Worm (Caenorhabditis elegans) whole organism, L4 larva: ENCODE data around the gene Y55F3BR.1.
A peak's percentile ranks its signal among the peaks of the same experiment; 100 is the strongest.

Experiments
- T20F7.1 ChIP-seq: fragments of 200-800 bp; sonication (Bioruptor generic); optimal IDR thresholded peaks from 2 replicates; lab custom pipeline; 2018; ENCODE audit warnings: mild to moderate bottlenecking, missing genetic modification characterization, missing compliant biosample characterization
- T26A8.4 ChIP-seq: fragments of 200-800 bp; sonication (Bioruptor generic); IDR thresholded peaks from 2 replicates; pipeline ENCODE4 v1.3.6; 2022; ENCODE audit warnings: missing genetic modification characterization, missing compliant biosample characterization
- Y48G9A.11 ChIP-seq: fragments of 200-800 bp; sonication (Bioruptor generic); IDR thresholded peaks from 2 replicates; pipeline ENCODE4 v1.3.6; 2022; ENCODE audit warnings: missing genetic modification reagents, missing genetic modification characterization, missing compliant biosample characterization
- Y5F2A.4 ChIP-seq: fragments of 200-800 bp; sonication (Bioruptor generic); optimal IDR thresholded peaks from 2 replicates; lab custom pipeline; 2018; ENCODE audit warnings: mild to moderate bottlenecking, missing genetic modification characterization, missing compliant biosample characterization
- aha-1 ChIP-seq: fragments of 150-350 bp; peaks from one replicate; lab custom pipeline; 2014; ENCODE audit warnings: missing biosample characterization, missing genetic modification characterization
- ama-1 ChIP-seq: fragments of 150-350 bp; optimal IDR thresholded peaks from 2 replicates; lab custom pipeline; 2014; ENCODE audit warnings: inconsistent platforms, mixed read lengths
- arid-1 ChIP-seq: fragments of 200-800 bp; sonication (Bioruptor generic); conservative IDR thresholded peaks from 2 replicates; pipeline ENCODE4 v1.3.6; 2022; ENCODE audit warnings: missing genetic modification reagents, missing genetic modification characterization, missing compliant biosample characterization
- attf-4 ChIP-seq: sonication (generic microtip); optimal IDR thresholded peaks from 3 replicates; lab custom pipeline; 2017; ENCODE audit warnings: missing biosample characterization, missing genetic modification characterization
- ceh-20 ChIP-seq: fragments of 200-800 bp; sonication (Bioruptor generic); IDR thresholded peaks from 2 replicates; pipeline ENCODE4 v1.3.6; 2022; ENCODE audit warnings: missing genetic modification reagents, missing genetic modification characterization, missing compliant biosample characterization
- ceh-44 ChIP-seq: fragments of 200-800 bp; sonication (Bioruptor generic); IDR thresholded peaks from 2 replicates; pipeline ENCODE4 v1.3.6; 2022; ENCODE audit warnings: missing genetic modification reagents, missing genetic modification characterization, missing compliant biosample characterization
- ceh-62 ChIP-seq: sonication (generic microtip); optimal IDR thresholded peaks from 2 replicates; lab custom pipeline; 2017; ENCODE audit warnings: missing biosample characterization, missing genetic modification characterization
- ces-1 ChIP-seq: fragments of 150-350 bp; sonication (generic microtip); optimal IDR thresholded peaks from 4 replicates; lab custom pipeline; 2014; ENCODE audit warnings: missing biosample characterization, missing genetic modification reagents, missing genetic modification characterization
- cey-2 ChIP-seq: sonication (generic microtip); optimal IDR thresholded peaks from 3 replicates; lab custom pipeline; 2017; ENCODE audit warnings: missing genetic modification characterization, mild to moderate bottlenecking, missing compliant biosample characterization, antibody characterized with exemption, borderline replicate concordance; ENCODE audit not compliant: insufficient read depth
- daf-12 ChIP-seq: fragments of 150-350 bp; optimal IDR thresholded peaks from 2 replicates; lab custom pipeline; 2014; ENCODE audit warnings: missing biosample characterization, missing genetic modification reagents, missing genetic modification characterization
- daf-16 ChIP-seq, 3 experiments: sonication (generic microtip); optimal IDR thresholded peaks; 2 replicates each; lab custom pipeline; 2016 to 2017; ENCODE audit warnings: missing genetic modification characterization in 3 of 3, missing genetic modification reagents in 3 of 3, mild to moderate bottlenecking in 2 of 3, missing compliant biosample characterization in 2 of 3, missing biosample characterization in 1 of 3, moderate library complexity in 1 of 3
- dmd-8 ChIP-seq: fragments of 200-800 bp; sonication (Bioruptor generic); IDR thresholded peaks from 2 replicates; pipeline ENCODE4 v1.3.6; 2022; ENCODE audit warnings: missing genetic modification characterization, missing compliant biosample characterization
- dpl-1 ChIP-seq: fragments of 150-350 bp; optimal IDR thresholded peaks from 2 replicates; lab custom pipeline; 2014; ENCODE audit warnings: missing biosample characterization, missing genetic modification reagents, missing genetic modification characterization
- egl-27 ChIP-seq: sonication (generic microtip); optimal IDR thresholded peaks from 3 replicates; lab custom pipeline; 2017; ENCODE audit warnings: missing biosample characterization, missing genetic modification reagents, missing genetic modification characterization
- egl-43 ChIP-seq: fragments of 200-800 bp; sonication (Bioruptor generic); IDR thresholded peaks from 2 replicates; pipeline ENCODE4 v1.3.6; 2022; ENCODE audit warnings: missing genetic modification reagents, missing genetic modification characterization, missing compliant biosample characterization
- hif-1 ChIP-seq, 2 experiments: sonication (generic microtip); optimal IDR thresholded peaks; 2 replicates each; lab custom pipeline; 2016 to 2017; ENCODE audit warnings: missing compliant biosample characterization in 2 of 2, missing genetic modification characterization in 2 of 2, missing genetic modification reagents in 2 of 2, missing genotype in 2 of 2, mild to moderate bottlenecking in 1 of 2
- hlh-30 ChIP-seq: sonication (generic microtip); optimal IDR thresholded peaks from 2 replicates; lab custom pipeline; 2017; ENCODE audit warnings: antibody characterized with exemption, mild to moderate bottlenecking, missing genetic modification characterization, missing compliant biosample characterization; ENCODE audit not compliant: insufficient read depth
- hmg-1.1 ChIP-seq: fragments of 200-800 bp; sonication (Bioruptor generic); IDR thresholded peaks from 2 replicates; pipeline ENCODE4 v1.3.6; 2022; ENCODE audit warnings: missing genetic modification reagents, missing genetic modification characterization, missing compliant biosample characterization
- jun-1 ChIP-seq: fragments of 150-350 bp; optimal IDR thresholded peaks from 2 replicates; lab custom pipeline; 2014; ENCODE audit warnings: missing biosample characterization, missing genetic modification reagents, missing genetic modification characterization
- lin-13 ChIP-seq: fragments of 150-350 bp; optimal IDR thresholded peaks from 2 replicates; lab custom pipeline; 2014; ENCODE audit warnings: missing biosample characterization, missing genetic modification reagents, missing genetic modification characterization
- lin-38 ChIP-seq: fragments of 200-800 bp; sonication (Bioruptor generic); IDR thresholded peaks from 2 replicates; pipeline ENCODE4 v1.3.6; 2022; ENCODE audit warnings: missing genetic modification reagents, missing genetic modification characterization, missing compliant biosample characterization
- lir-3 ChIP-seq: sonication (generic microtip); optimal IDR thresholded peaks from 2 replicates; lab custom pipeline; 2016; ENCODE audit warnings: mild to moderate bottlenecking, missing genetic modification characterization, missing compliant biosample characterization
- lsy-2 ChIP-seq, 2 experiments: fragments of 150-350 bp in 1 of 2; sonication (generic microtip) in 1 of 2; optimal IDR thresholded peaks; 2 replicates each; lab custom pipeline; 2014 to 2017; ENCODE audit warnings: missing biosample characterization in 2 of 2, missing genetic modification characterization in 2 of 2
- madf-5 ChIP-seq, 2 experiments: fragments of 200-800 bp; sonication (Bioruptor generic); IDR thresholded peaks; 2 replicates each; pipeline ENCODE4 v1.3.6; 2022; ENCODE audit warnings: missing compliant biosample characterization in 2 of 2, missing genetic modification characterization in 2 of 2
- mdl-1 ChIP-seq, 2 experiments: fragments of 150-350 bp in 1 of 2; sonication (generic microtip) in 1 of 2; optimal IDR thresholded peaks; 2 replicates each; lab custom pipeline; 2014 to 2017; ENCODE audit warnings: missing biosample characterization in 2 of 2, missing genetic modification characterization in 2 of 2
- nhr-11 ChIP-seq: fragments of 150-350 bp; optimal IDR thresholded peaks from 2 replicates; lab custom pipeline; 2014; ENCODE audit warnings: missing biosample characterization, missing genetic modification characterization
- nhr-25 ChIP-seq: sonication (generic microtip); optimal IDR thresholded peaks from 2 replicates; lab custom pipeline; 2017; ENCODE audit warnings: missing genetic modification characterization, mild to moderate bottlenecking, missing compliant biosample characterization, antibody characterized with exemption, moderate library complexity, borderline replicate concordance; ENCODE audit not compliant: insufficient read depth
- nhr-41 ChIP-seq: fragments of 200-800 bp; sonication (Bioruptor generic); IDR thresholded peaks from 2 replicates; pipeline ENCODE4 v1.3.6; 2022; ENCODE audit warnings: missing genetic modification reagents, missing genetic modification characterization, missing compliant biosample characterization
- nhr-6 ChIP-seq: fragments of 150-350 bp; optimal IDR thresholded peaks from 2 replicates; lab custom pipeline; 2014; ENCODE audit warnings: missing biosample characterization, missing genetic modification characterization
- nhr-76 ChIP-seq: fragments of 150-350 bp; optimal IDR thresholded peaks from 2 replicates; lab custom pipeline; 2014; ENCODE audit warnings: missing biosample characterization, missing genetic modification characterization
- php-3 ChIP-seq: fragments of 200-800 bp; sonication (Bioruptor generic); IDR thresholded peaks from 2 replicates; pipeline ENCODE4 v1.3.6; 2022; ENCODE audit warnings: missing genetic modification reagents, missing genetic modification characterization, missing compliant biosample characterization
- skn-1 ChIP-seq: fragments of 150-350 bp; optimal IDR thresholded peaks from 2 replicates; lab custom pipeline; 2014; ENCODE audit warnings: missing biosample characterization, missing genetic modification characterization
- snpc-1.2 ChIP-seq: fragments of 200-800 bp; sonication (Bioruptor generic); IDR thresholded peaks from 2 replicates; pipeline ENCODE4 v1.3.6; 2022; ENCODE audit warnings: missing genetic modification reagents, missing genetic modification characterization, missing compliant biosample characterization
- tag-97 ChIP-seq: fragments of 200-800 bp; sonication (Bioruptor generic); IDR thresholded peaks from 2 replicates; pipeline ENCODE4 v1.3.6; 2022; ENCODE audit warnings: missing genetic modification characterization, missing compliant biosample characterization
- unc-130 ChIP-seq: sonication (generic microtip); optimal IDR thresholded peaks from 2 replicates; lab custom pipeline; 2016; ENCODE audit warnings: missing genetic modification reagents, missing genetic modification characterization, missing compliant biosample characterization
- unc-62 ChIP-seq, 3 experiments: fragments of 150-350 bp in 1 of 3; sonication (generic microtip); optimal IDR thresholded peaks in 2 of 3; peaks in 1 of 3; 1 replicate in 1 of 3; 2 replicates in 2 of 3; lab custom pipeline; 2014 to 2017; ENCODE audit warnings: missing biosample characterization in 3 of 3, missing genetic modification characterization in 3 of 3, missing genetic modification reagents in 3 of 3, missing genotype in 1 of 3
- zfp-2 ChIP-seq: sonication (generic microtip); optimal IDR thresholded peaks from 2 replicates; lab custom pipeline; 2016; ENCODE audit warnings: mild to moderate bottlenecking, missing genetic modification characterization, missing compliant biosample characterization
- zip-11 ChIP-seq: fragments of 200-800 bp; sonication (Bioruptor generic); IDR thresholded peaks from 2 replicates; pipeline ENCODE4 v1.3.6; 2022; ENCODE audit warnings: missing genetic modification characterization, missing compliant biosample characterization
- ztf-11 ChIP-seq: fragments of 150-350 bp; optimal IDR thresholded peaks from 2 replicates; lab custom pipeline; 2014; ENCODE audit warnings: missing biosample characterization, missing genetic modification characterization

Gene Y55F3BR.1

DNA sequence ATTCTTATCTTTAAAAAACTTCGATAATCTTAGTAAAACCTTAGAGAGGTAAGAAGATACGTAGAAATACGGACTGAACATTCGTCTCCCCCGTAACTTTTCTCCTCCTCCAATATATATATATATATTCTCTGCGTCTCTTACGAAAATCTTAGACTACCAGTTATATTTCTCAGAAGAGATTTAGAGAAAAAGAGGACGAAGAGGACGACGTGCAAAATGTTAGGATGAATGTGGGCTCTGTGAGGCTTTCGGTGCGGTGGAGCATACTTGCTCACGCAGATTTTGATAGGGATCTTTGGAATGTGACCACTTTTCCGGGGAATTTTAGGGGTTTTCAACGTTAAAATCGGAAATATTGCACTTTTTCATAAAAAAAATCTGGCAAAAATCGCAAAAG, 46.2 kb upstream of the Y55F3BR.1 start (continued):
- TF ChIP-seq madf-5 (GFP tag; IDR thresholded peaks at IDR 0.05; lab: Robert Waterston, UW) (no peak), nhr-6 (tag; lab: Kevin White, UChicago) (peak; percentile 18), dmd-8 (GFP tag; lab: Robert Waterston, UW) (no peak), mdl-1 (tag; optimal IDR thresholded peaks at IDR 0.05; lab: Kevin White, UChicago) (peak in 1 of 2 experiments; percentile 64), ceh-62 (no peak), tag-97 (GFP tag; lab: Robert Waterston, UW) (no peak), attf-4 (no peak), daf-12 (tag; lab: Kevin White, UChicago) (no peak), Y5F2A.4 (no peak), egl-43 (GFP tag; lab: Robert Waterston, UW) (no peak), cey-2 (tag; lab: Kevin White, UChicago) (no peak), lin-13 (no peak), lin-38 (GFP tag; lab: Robert Waterston, UW) (peak; percentile 77), aha-1 (peak; percentile 100), unc-130 (no peak), ztf-11 (no peak), unc-62 (GFP tag; optimal IDR thresholded peaks at IDR 0.05 in 1 of 2; lab: Kevin White, UChicago) (no peak), unc-62 (tag; optimal IDR thresholded peaks at IDR 0.05; lab: Kevin White, UChicago) (no peak), php-3 (GFP tag; lab: Robert Waterston, UW) (no peak), lir-3 (tag; lab: Kevin White, UChicago) (no peak), T26A8.4 (no peak), arid-1 (GFP tag; lab: Robert Waterston, UW) (no peak), ceh-20 (GFP tag; lab: Robert Waterston, UW) (no peak), jun-1 (no peak), ceh-44 (GFP tag; lab: Robert Waterston, UW) (no peak), Y48G9A.11 (GFP tag; lab: Robert Waterston, UW) (no peak), nhr-11 (tag; lab: Kevin White, UChicago) (peak; percentile 62), dpl-1 (peak; percentile 60), hif-1 (tag; optimal IDR thresholded peaks at IDR 0.05; lab: Kevin White, UChicago) (peak; percentile 66 to 99), egl-27 (no peak), skn-1 (tag; lab: Kevin White, UChicago) (no peak), nhr-25 (tag; lab: Kevin White, UChicago) (no peak), hmg-1.1 (GFP tag; lab: Robert Waterston, UW) (peak; percentile 63), lsy-2 (tag; optimal IDR thresholded peaks at IDR 0.05; lab: Kevin White, UChicago) (peak in 1 of 2 experiments; percentile 85), ama-1 (peak; percentile 42), nhr-76 (tag; lab: Kevin White, UChicago) (no peak), T20F7.1 (GFP tag; lab: Kevin White, UChicago) (peak; percentile 24), ces-1 (GFP tag; lab: Kevin White, UChicago) (no peak), zip-11 (GFP tag; lab: Robert Waterston, UW) (no peak), zfp-2 (tag; lab: Kevin White, UChicago) (no peak), snpc-1.2 (GFP tag; lab: Robert Waterston, UW) (no peak)

- TF ChIP-seq daf-16 (GFP tag; optimal IDR thresholded peaks at IDR 0.05; lab: Kevin White, UChicago) (no peak), daf-16 (tag; optimal IDR thresholded peaks at IDR 0.05; lab: Kevin White, UChicago) (peak; percentile 32), nhr-41 (GFP tag; lab: Robert Waterston, UW) (no peak), hlh-30 (tag; lab: Kevin White, UChicago) (peak; percentile 60)
These were observed 45.5 kb upstream of the Y55F3BR.1 start for ce11 chrIV:829107-829506.
